Fruit fly (Drosophila melanogaster) Kc167 (cell line): Measurements from ENCODE around the gene AdamTS-B.

Source experiments
- Myc ChIP-seq: fragments of >200 bp; optimal IDR thresholded peaks from 2 replicates; lab custom pipeline; 2017; ENCODE audit warnings: missing external identifiers
- Sin3A ChIP-seq: fragments of >200 bp; optimal IDR thresholded peaks from 2 replicates; lab custom pipeline; 2018; ENCODE audit warnings: missing external identifiers
- h ChIP-seq: fragments of >200 bp; optimal IDR thresholded peaks from 3 replicates; lab custom pipeline; 2018; ENCODE audit warnings: missing external identifiers
- psq ChIP-seq: fragments of >200 bp; optimal IDR thresholded peaks from 2 replicates; lab custom pipeline; 2017; ENCODE audit warnings: missing external identifiers

dm6 chrX:5751949-5752348 is 53.6 kb downstream of the AdamTS-B start, which contains the start of gene CG15772:
- TF ChIP-seq Sin3A (lab: Kevin White, UChicago) (no peak), h (lab: Kevin White, UChicago) (no peak), Myc (lab: Kevin White, UChicago) (no peak), psq (lab: Kevin White, UChicago) (no peak)
